Fruit fly (Drosophila melanogaster) whole organism: ENCODE data around the gene Atg1.

ENCODE experiments used
- CG8478 ChIP-seq: fragments of >200 bp; optimal IDR thresholded peaks from 2 replicates; lab custom pipeline; 2018; ENCODE audit warnings: inconsistent platforms
- Dll ChIP-seq: fragments of >200 bp; optimal IDR thresholded peaks from 2 replicates; lab custom pipeline; 2017
- EcR ChIP-seq, 2 experiments: fragments of >200 bp; optimal IDR thresholded peaks; 2 replicates each; lab custom pipeline; 2017; ENCODE audit warnings: missing biosample characterization in 2 of 2, missing genetic modification characterization in 2 of 2, missing genetic modification reagents in 2 of 2
- psq ChIP-seq: fragments of >200 bp; optimal IDR thresholded peaks from 2 replicates; lab custom pipeline; 2017
- usp ChIP-seq: fragments of >200 bp; optimal IDR thresholded peaks from 2 replicates; lab custom pipeline; 2017; ENCODE audit warnings: missing biosample characterization, missing genetic modification characterization, mixed read lengths

DNA sequence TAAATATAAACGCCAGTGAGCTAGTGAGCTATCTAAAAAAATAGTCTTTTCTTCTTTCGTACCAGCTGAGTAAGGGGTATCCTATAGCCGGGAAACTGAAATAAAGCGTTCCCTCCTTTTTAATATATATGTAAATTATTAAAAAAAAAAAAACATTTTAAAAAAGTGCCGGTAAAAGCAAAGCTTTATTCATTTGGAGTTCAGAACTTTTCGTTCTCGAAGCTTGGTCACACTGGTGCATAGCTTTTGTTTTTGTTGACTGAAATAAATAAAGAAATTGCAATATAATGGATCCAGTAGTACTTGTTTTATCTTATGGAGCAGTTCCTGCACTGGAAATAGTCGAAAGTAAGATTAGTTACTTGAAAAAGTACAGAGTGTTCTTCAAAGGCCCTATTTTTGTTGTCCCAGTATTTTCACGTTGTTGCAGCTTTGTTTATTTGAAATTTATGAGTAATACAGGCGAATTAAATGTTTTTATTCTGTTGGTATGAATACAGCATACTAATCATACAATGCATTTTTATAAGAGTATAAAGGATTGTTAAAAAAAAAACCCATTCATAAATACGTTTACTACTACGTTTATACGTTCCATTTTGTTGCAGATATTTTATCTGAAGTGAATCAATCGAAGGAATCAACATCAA is 59.7 kb downstream of the Atg1 start, which contains the start of gene CG32109:
- TF ChIP-seq Dll (lab: Kevin White, UChicago) (no peak), EcR (GFP tag; optimal IDR thresholded peaks at IDR 0.05; lab: Kevin White, UChicago) (no peak), CG8478 (lab: Kevin White, UChicago) (no peak), usp (no peak), psq (lab: Kevin White, UChicago) (no peak)
